Worm (Caenorhabditis elegans) whole organism, L4/young adult: ENCODE results near the gene clec-79.

ENCODE experiments used
- W03F9.2 ChIP-seq: fragments of 150-350 bp; optimal IDR thresholded peaks from 2 replicates; lab custom pipeline; 2014; ENCODE audit warnings: missing biosample characterization, missing genetic modification characterization
- dao-5 ChIP-seq: sonication (generic microtip); optimal IDR thresholded peaks from 2 replicates; lab custom pipeline; 2016; ENCODE audit warnings: missing genotype, missing genetic modification characterization, moderate library complexity, missing compliant biosample characterization
- him-1 ChIP-seq: sonication (generic microtip); optimal IDR thresholded peaks from 2 replicates; lab custom pipeline; 2016; ENCODE audit warnings: missing genotype, missing genetic modification reagents, missing genetic modification characterization, missing compliant biosample characterization

The clec-79 gene

DNA sequence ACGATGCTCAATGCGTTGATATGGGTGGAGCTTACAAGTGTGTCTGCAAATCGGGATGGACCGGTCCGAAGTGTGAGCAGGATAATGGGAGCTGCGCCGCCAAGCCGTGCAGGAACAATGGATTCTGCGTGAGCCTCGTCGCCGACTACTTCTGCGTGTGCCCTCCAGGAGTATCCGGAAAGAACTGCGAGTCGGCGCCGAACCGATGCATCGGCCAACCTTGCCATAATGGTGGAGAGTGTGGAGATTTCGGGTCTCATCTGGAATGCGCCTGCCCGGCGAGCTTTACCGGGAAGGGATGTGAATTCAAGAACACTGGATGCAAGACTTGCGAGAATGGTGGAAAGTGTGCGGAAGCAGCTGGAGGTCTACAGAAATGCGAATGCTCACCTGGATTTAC, 36.8 kb downstream of the clec-79 start:
- no peak for TF ChIP-seq dao-5
- TF ChIP-seq him-1 (tag; lab: Kevin White, UChicago): no peak
- no peak for TF ChIP-seq W03F9.2 (tag; lab: Kevin White, UChicago)

DNA sequence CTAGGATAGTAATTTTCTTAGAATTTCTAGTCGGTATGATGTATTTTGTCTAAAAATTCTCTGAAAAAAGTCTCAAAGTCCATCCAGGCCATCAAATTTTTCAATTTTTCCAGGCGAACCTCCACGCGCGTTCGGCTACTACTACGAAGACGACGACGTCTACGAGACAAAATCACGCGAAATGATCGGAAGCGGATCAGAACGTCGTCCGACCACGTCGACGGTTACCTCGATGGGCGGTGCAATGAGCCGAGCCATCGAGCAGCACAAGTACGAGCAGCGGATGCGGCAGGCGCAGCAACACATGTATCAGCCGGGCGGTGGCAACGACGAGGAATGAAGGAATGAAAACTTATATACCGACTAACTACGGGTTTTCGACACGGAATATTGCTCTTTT, 40.5 kb downstream of the clec-79 start:
- TF ChIP-seq W03F9.2 (tag; lab: Kevin White, UChicago) (no peak), dao-5 (no peak), him-1 (tag; lab: Kevin White, UChicago) (no peak)

DNA sequence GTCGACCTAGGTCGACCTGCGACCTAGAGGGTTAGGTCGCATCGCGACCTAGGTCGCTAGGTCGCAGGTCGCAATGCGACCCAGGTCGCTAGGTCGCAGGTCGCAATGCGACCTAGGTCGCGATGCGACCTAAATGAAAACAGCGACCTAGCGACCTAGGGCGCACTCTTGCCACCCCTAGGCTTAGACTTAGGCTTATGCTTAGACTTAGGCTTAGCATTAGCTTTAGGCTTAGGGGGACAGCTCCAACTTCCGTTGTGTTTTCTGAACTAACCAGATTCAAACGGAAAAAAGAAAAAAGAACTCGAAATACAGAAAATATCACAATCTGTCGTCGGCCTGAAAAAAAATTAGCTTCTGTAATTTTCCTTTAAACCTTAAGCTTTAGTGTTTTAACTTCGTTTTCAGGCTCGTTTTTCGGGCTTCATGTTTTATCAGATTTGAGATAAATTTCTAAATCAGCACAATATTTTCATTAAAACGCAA, 41.2 kb downstream of the clec-79 start:
- TF ChIP-seq him-1 (tag; lab: Kevin White, UChicago) (no peak), dao-5 (no peak), W03F9.2 (tag; lab: Kevin White, UChicago) (no peak)

DNA sequence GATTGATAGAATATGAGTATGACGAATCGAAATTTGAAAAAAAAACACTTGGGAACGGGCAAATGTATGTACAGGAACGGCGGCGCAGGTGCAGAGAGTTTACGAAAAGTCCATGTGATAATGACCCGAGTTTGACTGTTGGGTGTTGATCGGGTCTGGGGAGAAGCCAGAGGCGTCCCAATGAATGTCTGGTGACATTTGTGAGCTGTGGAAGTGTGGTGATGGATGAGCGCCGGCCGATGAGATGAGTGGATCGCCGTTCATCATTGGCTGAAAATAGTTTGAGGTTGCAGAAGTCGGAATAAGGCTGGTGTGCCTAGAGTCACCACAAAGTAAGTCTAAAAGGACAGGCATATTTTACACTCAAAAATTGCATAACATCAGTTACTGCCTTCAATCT, 42.5 kb downstream of the clec-79 start:
- TF ChIP-seq dao-5 (no peak), him-1 (tag; lab: Kevin White, UChicago) (no peak), W03F9.2 (tag; lab: Kevin White, UChicago) (no peak)

DNA sequence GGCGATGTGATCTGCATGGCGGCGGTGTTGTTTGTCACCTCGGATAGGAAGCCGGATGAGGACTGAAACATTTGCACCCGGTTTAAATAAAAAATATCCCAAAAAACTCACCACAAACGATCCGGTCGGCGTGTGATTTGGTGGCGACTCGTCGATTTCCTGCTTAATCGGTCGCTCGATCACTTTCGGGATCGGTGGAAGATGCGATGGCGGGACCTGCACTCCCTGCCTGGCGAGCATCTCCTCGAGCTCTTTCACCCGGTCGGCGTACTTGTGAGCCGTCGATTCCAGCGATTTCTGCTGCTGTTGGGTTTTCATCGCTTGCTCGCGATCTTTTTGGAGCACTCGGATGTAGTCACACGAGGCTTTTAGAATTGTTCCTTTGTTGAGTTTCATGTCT, 43.6 kb downstream of the clec-79 start:
- TF ChIP-seq W03F9.2 (tag; lab: Kevin White, UChicago): no peak
- TF ChIP-seq dao-5: no peak
- TF ChIP-seq him-1 (tag; lab: Kevin White, UChicago): no peak

DNA sequence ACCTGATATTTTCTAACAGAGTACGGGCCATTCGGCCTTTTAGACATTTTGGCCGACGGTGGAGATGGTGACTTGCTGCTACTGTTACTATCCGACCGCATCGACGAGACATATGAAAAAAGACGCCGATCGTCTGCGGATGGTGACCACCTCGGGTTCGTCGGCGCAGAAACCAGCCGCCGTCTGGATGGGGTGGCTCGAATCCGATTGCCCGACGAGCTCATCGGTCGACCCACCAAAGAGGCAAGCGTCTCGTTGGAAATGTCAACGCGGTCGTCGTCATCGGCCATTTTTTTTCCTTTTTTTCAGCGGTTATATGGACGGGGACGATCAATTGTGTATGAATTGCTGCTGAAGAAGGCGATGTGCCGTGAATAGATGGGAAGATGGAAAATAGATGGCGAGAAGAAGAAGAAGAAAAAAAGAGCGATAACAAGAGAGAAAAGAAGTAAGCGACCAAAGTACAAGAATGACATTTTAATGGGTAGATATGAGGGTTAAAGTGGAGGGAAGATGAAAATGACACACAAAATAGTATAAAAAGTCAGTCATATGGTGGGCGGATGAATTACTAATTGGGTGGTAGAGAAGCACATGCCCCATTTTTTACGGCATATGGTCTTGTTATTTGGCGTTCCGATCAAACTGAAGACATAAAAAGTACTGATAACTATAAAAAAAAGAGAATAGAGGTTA, 45.7 kb downstream of the clec-79 start:
- TF ChIP-seq dao-5 (no peak), him-1 (tag; lab: Kevin White, UChicago) (no peak), W03F9.2 (tag; lab: Kevin White, UChicago) (no peak)

DNA sequence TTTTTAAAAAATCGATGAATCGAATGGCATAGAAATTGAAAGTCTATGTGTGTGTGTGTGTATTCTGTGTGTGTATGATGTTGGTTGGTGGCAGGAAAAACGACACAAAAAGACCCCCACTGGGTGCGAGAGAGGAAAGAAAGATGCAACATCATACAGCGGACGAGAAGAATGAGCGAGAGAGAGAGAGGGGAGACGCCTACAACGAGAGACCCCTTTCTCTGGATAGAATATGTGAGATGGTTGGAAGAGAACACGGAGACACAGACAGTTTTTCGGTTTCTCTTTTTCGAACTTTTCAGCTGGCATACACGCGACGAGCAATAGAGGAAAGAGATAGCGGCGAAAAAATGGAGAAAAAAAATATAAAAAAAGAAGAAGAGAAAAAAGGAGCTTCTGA, 46.7 kb downstream of the clec-79 start:
- no peak for TF ChIP-seq dao-5
- peak; percentile 81 for TF ChIP-seq him-1 (tag; lab: Kevin White, UChicago)
- no peak for TF ChIP-seq W03F9.2 (tag; lab: Kevin White, UChicago)

- TF ChIP-seq W03F9.2 (tag; lab: Kevin White, UChicago) (no peak), him-1 (tag; lab: Kevin White, UChicago) (no peak), dao-5 (no peak)
Measured at ce11 chrIV:4021847-4022780, 49.0 kb downstream of the clec-79 start.

ce11 chrIV:4024159-4025004, 51.2 kb downstream of the clec-79 start:
- no peak for TF ChIP-seq W03F9.2 (tag; lab: Kevin White, UChicago)
- TF ChIP-seq him-1 (tag; lab: Kevin White, UChicago): no peak
- no peak for TF ChIP-seq dao-5
